Worm (Caenorhabditis elegans) whole organism, mixed stage, embryonic: ENCODE results near the gene swd-2.2.
A peak's percentile ranks its signal among the peaks of the same experiment; 100 is the strongest.

Experiments used
- M03D4.4 ChIP-seq: sonication (generic microtip); optimal IDR thresholded peaks from 2 replicates; lab custom pipeline; 2017; ENCODE audit warnings: mild to moderate bottlenecking, missing genetic modification characterization, missing compliant biosample characterization
- bed-3 ChIP-seq: fragments of 200-800 bp; sonication (Bioruptor generic); optimal IDR thresholded peaks from 3 replicates; lab custom pipeline; 2018; ENCODE audit warnings: mild to moderate bottlenecking, missing genetic modification characterization, moderate library complexity, missing compliant biosample characterization
- blmp-1 ChIP-seq: fragments of 150-350 bp; optimal IDR thresholded peaks from 2 replicates; lab custom pipeline; 2014; ENCODE audit warnings: missing biosample characterization, missing genetic modification characterization
- ceh-39 ChIP-seq: fragments of 150-350 bp; optimal IDR thresholded peaks from 2 replicates; lab custom pipeline; 2014; ENCODE audit warnings: missing biosample characterization, missing genetic modification characterization
- ceh-43 ChIP-seq: fragments of 200-800 bp; sonication (Bioruptor generic); optimal IDR thresholded peaks from 2 replicates; lab custom pipeline; 2018; ENCODE audit warnings: mild to moderate bottlenecking, missing genetic modification characterization, moderate library complexity, missing compliant biosample characterization
- ceh-83 ChIP-seq: fragments of 200-800 bp; sonication (Bioruptor generic); optimal IDR thresholded peaks from 2 replicates; lab custom pipeline; 2018; ENCODE audit warnings: mild to moderate bottlenecking, missing genetic modification characterization, missing compliant biosample characterization
- ces-1 ChIP-seq: fragments of 150-350 bp; optimal IDR thresholded peaks from 2 replicates; lab custom pipeline; 2014; ENCODE audit warnings: missing biosample characterization, missing genetic modification reagents, missing genetic modification characterization
- cnd-1 ChIP-seq: fragments of 200-800 bp; sonication (Bioruptor generic); optimal IDR thresholded peaks from 2 replicates; lab custom pipeline; 2018; ENCODE audit warnings: mild to moderate bottlenecking, missing genetic modification characterization, missing compliant biosample characterization
- elt-3 ChIP-seq: fragments of 150-350 bp; optimal IDR thresholded peaks from 2 replicates; lab custom pipeline; 2014; ENCODE audit warnings: missing biosample characterization, missing genetic modification characterization
- ham-2 ChIP-seq: fragments of 200-800 bp; sonication (Bioruptor generic); optimal IDR thresholded peaks from 2 replicates; lab custom pipeline; 2018; ENCODE audit warnings: mild to moderate bottlenecking, missing genetic modification characterization, missing compliant biosample characterization
- hlh-1 ChIP-seq: fragments of 150-350 bp; optimal IDR thresholded peaks from 2 replicates; lab custom pipeline; 2014; ENCODE audit warnings: missing biosample characterization, missing genetic modification reagents, missing genetic modification characterization
- lin-13 ChIP-seq: fragments of 150-350 bp; optimal IDR thresholded peaks from 2 replicates; lab custom pipeline; 2014; ENCODE audit warnings: missing biosample characterization, missing genetic modification characterization
- lin-32 ChIP-seq: fragments of 200-800 bp; sonication (Bioruptor generic); optimal IDR thresholded peaks from 2 replicates; lab custom pipeline; 2018; ENCODE audit warnings: mild to moderate bottlenecking, missing genetic modification characterization, missing compliant biosample characterization
- mab-5 ChIP-seq: fragments of 150-350 bp; optimal IDR thresholded peaks from 2 replicates; lab custom pipeline; 2014; ENCODE audit warnings: missing biosample characterization, missing genetic modification characterization
- mep-1 ChIP-seq: fragments of 150-350 bp; optimal IDR thresholded peaks from 2 replicates; lab custom pipeline; 2017; ENCODE audit warnings: missing biosample characterization, missing genetic modification reagents, missing genetic modification characterization, inconsistent platforms
- nhr-12 ChIP-seq: fragments of 150-350 bp; optimal IDR thresholded peaks from 2 replicates; lab custom pipeline; 2014; ENCODE audit warnings: missing biosample characterization, missing genetic modification characterization
- nhr-2 ChIP-seq: fragments of 150-350 bp; optimal IDR thresholded peaks from 2 replicates; lab custom pipeline; 2014; ENCODE audit warnings: missing biosample characterization, missing genetic modification characterization
- nhr-237 ChIP-seq: fragments of 150-350 bp; optimal IDR thresholded peaks from 2 replicates; lab custom pipeline; 2014; ENCODE audit warnings: missing biosample characterization, missing genetic modification characterization
- nhr-76 ChIP-seq: sonication (generic microtip); optimal IDR thresholded peaks from 2 replicates; lab custom pipeline; 2017; ENCODE audit warnings: missing biosample characterization, missing genetic modification characterization
- pha-4 ChIP-seq: fragments of 150-350 bp; optimal IDR thresholded peaks from 2 replicates; lab custom pipeline; 2018; ENCODE audit warnings: missing biosample characterization, missing genetic modification reagents, missing genetic modification characterization
- snpc-4 ChIP-seq: fragments of 150-350 bp; optimal IDR thresholded peaks from 2 replicates; lab custom pipeline; 2014; ENCODE audit warnings: missing biosample characterization, missing genetic modification characterization
- tbx-8 ChIP-seq: fragments of 200-800 bp; sonication (Bioruptor generic); optimal IDR thresholded peaks from 2 replicates; lab custom pipeline; 2018; ENCODE audit warnings: mild to moderate bottlenecking, missing genetic modification characterization, moderate library complexity, missing compliant biosample characterization
- unc-120 ChIP-seq: sonication (generic microtip); optimal IDR thresholded peaks from 2 replicates; lab custom pipeline; 2017; ENCODE audit warnings: missing genetic modification characterization, missing compliant biosample characterization; ENCODE audit not compliant: poor library complexity, severe bottlenecking
- unc-62 ChIP-seq: fragments of 150-350 bp; optimal IDR thresholded peaks from 2 replicates; lab custom pipeline; 2014; ENCODE audit warnings: missing biosample characterization, missing genetic modification reagents, missing genetic modification characterization
- ztf-11 ChIP-seq: fragments of 150-350 bp; optimal IDR thresholded peaks from 2 replicates; lab custom pipeline; 2014; ENCODE audit warnings: missing biosample characterization, missing genetic modification characterization

Gene swd-2.2

DNA sequence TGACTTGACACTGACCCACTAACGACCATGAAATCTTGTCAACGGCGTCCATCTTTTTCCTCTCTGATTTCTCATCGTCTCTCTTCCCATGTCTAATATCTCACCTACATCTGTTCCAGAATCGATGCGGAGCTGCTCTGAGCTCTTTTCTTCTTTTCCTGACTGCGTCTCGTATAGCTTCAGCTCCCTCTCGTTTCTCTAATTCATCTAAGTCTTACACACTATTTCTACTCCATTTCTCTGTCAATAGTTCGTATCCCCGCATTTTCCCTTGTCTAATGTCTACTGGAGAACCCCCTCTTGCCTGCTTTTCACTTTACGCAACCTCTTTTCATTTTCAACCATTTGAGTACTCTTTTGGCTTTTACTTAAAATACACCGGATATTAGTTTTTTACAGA lies 43.6 kb downstream of the swd-2.2 start, which contains the start of gene ric-3:
Gene ric-3, plus strand, starts transcription at position 400 of the 400 bp plus-strand sequence.
- TF ChIP-seq elt-3 (peak; percentile 9), unc-120 (tag; lab: Kevin White, UChicago) (peak; percentile 72), nhr-12 (tag; lab: Kevin White, UChicago) (no peak), ces-1 (GFP tag; lab: Kevin White, UChicago) (peak; percentile 84), tbx-8 (GFP tag; lab: Kevin White, UChicago) (no peak), mab-5 (tag; lab: Kevin White, UChicago) (no peak), mep-1 (tag; lab: Kevin White, UChicago) (peak; percentile 29), bed-3 (GFP tag; lab: Kevin White, UChicago) (no peak), blmp-1 (tag; lab: Kevin White, UChicago) (no peak), ham-2 (GFP tag; lab: Kevin White, UChicago) (peak; percentile 6), unc-62 (GFP tag; lab: Kevin White, UChicago) (peak; percentile 60), nhr-2 (no peak), ceh-83 (GFP tag; lab: Kevin White, UChicago) (no peak), hlh-1 (tag; lab: Kevin White, UChicago) (peak; percentile 60)

DNA sequence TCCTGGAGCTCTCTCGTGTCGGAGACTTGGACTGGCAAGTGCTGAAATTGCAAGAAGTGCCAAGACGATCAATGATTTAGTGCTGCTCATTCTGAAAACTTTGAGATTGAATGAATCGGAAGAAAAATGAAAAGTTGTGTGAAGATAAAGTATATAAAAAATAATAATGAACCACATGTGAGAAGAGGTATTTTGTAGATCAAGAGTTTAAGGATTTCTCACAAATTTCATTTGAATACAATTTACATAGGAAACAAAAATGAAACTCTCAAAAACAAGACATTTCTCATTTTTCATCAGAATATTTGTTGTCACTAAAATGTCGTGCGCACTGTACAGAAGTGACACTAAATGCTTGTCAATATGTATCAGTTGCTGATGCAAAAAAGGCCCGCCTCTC lies 48.3 kb downstream of the swd-2.2 start, which contains the start of gene T14A8.2:
Gene T14A8.2, minus strand, starts transcription at position 101 of the 400 bp plus-strand sequence.
- TF ChIP-seq tbx-8 (GFP tag; lab: Kevin White, UChicago) = no peak
- no peak for TF ChIP-seq hlh-1 (tag; lab: Kevin White, UChicago)
- TF ChIP-seq nhr-2 = no peak
- TF ChIP-seq lin-32 (GFP tag; lab: Kevin White, UChicago) = no peak
- no peak for TF ChIP-seq nhr-76 (tag; lab: Kevin White, UChicago)
- TF ChIP-seq cnd-1 (tag; lab: Kevin White, UChicago) = no peak
- no peak for TF ChIP-seq snpc-4 (tag; lab: Kevin White, UChicago)
- TF ChIP-seq unc-62 (GFP tag; lab: Kevin White, UChicago) = no peak
- TF ChIP-seq elt-3 = no peak
- TF ChIP-seq M03D4.4 (tag; lab: Kevin White, UChicago) = no peak
- no peak for TF ChIP-seq pha-4
- no peak for TF ChIP-seq ceh-39
- no peak for TF ChIP-seq ces-1 (GFP tag; lab: Kevin White, UChicago)
- TF ChIP-seq ham-2 (GFP tag; lab: Kevin White, UChicago) = no peak
- TF ChIP-seq ceh-43 (GFP tag; lab: Kevin White, UChicago) = no peak
- no peak for TF ChIP-seq nhr-237 (tag; lab: Kevin White, UChicago)
- TF ChIP-seq lin-13 (tag; lab: Kevin White, UChicago) = no peak
- no peak for TF ChIP-seq bed-3 (GFP tag; lab: Kevin White, UChicago)
- no peak for TF ChIP-seq mab-5 (tag; lab: Kevin White, UChicago)

DNA sequence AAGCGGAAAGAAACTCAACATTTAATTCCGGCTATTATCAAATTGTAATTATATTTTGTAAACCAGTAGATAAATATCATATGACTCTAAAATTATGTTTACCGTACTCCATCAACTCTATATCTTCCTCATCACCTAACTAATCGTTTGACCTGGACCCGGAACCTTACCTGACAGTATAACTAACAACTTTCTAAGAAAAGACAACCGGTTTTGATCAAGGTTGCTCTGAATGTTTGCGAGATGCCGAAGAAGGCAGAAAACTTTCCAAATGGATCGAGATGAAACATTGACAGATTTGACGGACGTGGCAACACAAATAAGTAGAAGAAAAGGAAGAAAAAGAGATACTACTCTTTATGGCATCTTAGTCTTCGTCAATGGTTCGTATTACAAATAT lies 50.4 kb downstream of the swd-2.2 start:
- TF ChIP-seq nhr-237 (tag; lab: Kevin White, UChicago) (no peak), cnd-1 (tag; lab: Kevin White, UChicago) (no peak), elt-3 (no peak), lin-13 (tag; lab: Kevin White, UChicago) (no peak), tbx-8 (GFP tag; lab: Kevin White, UChicago) (no peak), ztf-11 (tag; lab: Kevin White, UChicago) (no peak)
